Fruit fly (Drosophila melanogaster): ENCODE data around the gene CG31323.

CG31323 gene

DNA sequence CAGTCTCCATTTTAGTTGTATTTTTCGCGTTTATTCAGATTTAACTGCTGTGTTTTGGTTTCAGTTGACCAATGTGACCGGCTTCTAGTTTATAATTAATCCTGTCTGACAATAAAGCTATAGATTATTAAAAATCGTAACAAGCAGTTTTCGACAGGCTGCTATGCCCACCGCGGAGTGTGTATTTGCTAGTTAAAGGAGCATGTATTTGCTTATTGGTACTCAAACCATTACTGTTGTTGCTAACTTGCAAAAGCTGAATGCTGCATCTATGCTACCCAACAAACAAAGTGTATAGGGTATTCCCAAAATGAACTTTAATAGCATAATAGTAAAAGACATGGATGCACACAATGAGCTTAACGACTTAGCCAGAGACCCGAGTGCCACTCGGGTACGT is 18.1 kb downstream of the CG31323 start, which contains the start of gene CG6073 (continued):
- TF ChIP-seq prd (optimal IDR thresholded peaks at IDR 0.05) = no peak
- TF ChIP-seq prd (GFP tag; IDR thresholded peaks at IDR 0.05) = peak; percentile 46; the same call in 1 of the 3 replicates
- no peak for TF ChIP-seq CG7556 (GFP tag; optimal IDR thresholded peaks at IDR 0.05)
- peak; percentile 58 for TF ChIP-seq CG4820 (GFP tag; optimal IDR thresholded peaks at IDR 0.05)
- TF ChIP-seq stc (GFP tag; IDR thresholded peaks at IDR 0.05) = no peak
- no peak for TF ChIP-seq Gsc (GFP tag; IDR thresholded peaks at IDR 0.05)
- TF ChIP-seq Mes4 (GFP tag; optimal IDR thresholded peaks at IDR 0.05) = peak; percentile 15
- TF ChIP-seq CG7839 (tag; optimal IDR thresholded peaks at IDR 0.05) = peak; percentile 36
- TF ChIP-seq Oli (tag; optimal IDR thresholded peaks at IDR 0.05) = peak; percentile 3
- TF ChIP-seq CG11560 (tag; IDR thresholded peaks at IDR 0.05) = peak; percentile 69; the same call in 2 of the 3 replicates
- no peak for TF ChIP-seq CG15479 (GFP tag; optimal IDR thresholded peaks at IDR 0.05)
- peak; percentile 73 for TF ChIP-seq Dek (tag; optimal IDR thresholded peaks at IDR 0.05)
- TF ChIP-seq CG18619 (GFP tag; optimal IDR thresholded peaks at IDR 0.05) = peak; percentile 26
- TF ChIP-seq tx (GFP tag; optimal IDR thresholded peaks at IDR 0.05) = peak; percentile 49
- no peak for TF ChIP-seq Lim3 (GFP tag; IDR thresholded peaks at IDR 0.05)
- TF ChIP-seq CG12155 (GFP tag; optimal IDR thresholded peaks at IDR 0.05) = peak; percentile 27
- TF ChIP-seq Camta (GFP tag; optimal IDR thresholded peaks at IDR 0.05) = peak; percentile 42
- peak; percentile 98 for TF ChIP-seq Ets65A (GFP tag)
- TF ChIP-seq Pdp1 (GFP tag; optimal IDR thresholded peaks at IDR 0.05) = peak; percentile 15 to 69
- peak; percentile 62 for TF ChIP-seq CG11398 (GFP tag; optimal IDR thresholded peaks at IDR 0.05)
- peak; percentile 49 for TF ChIP-seq CG1792 (GFP tag; optimal IDR thresholded peaks at IDR 0.05)
- TF ChIP-seq Xrp1 (GFP tag; IDR thresholded peaks at IDR 0.05) = peak; percentile 35; the same call in 1 of the 2 replicates
- TF ChIP-seq luna (GFP tag; optimal IDR thresholded peaks at IDR 0.05) = peak; percentile 64
- TF ChIP-seq CG2116 (GFP tag; optimal IDR thresholded peaks at IDR 0.05) = peak; percentile 26
- 0 out of 2 replicates have a peak, but pooled peaks have one; percentile 37 for TF ChIP-seq CG31441 (GFP tag; IDR thresholded peaks at IDR 0.05)
- peak; percentile 76 for TF ChIP-seq CG2120 (GFP tag; optimal IDR thresholded peaks at IDR 0.05)
- peak; percentile 48 for TF ChIP-seq CG15696 (tag; optimal IDR thresholded peaks at IDR 0.05)
- TF ChIP-seq CG31365 (tag; optimal IDR thresholded peaks at IDR 0.05) = no peak
- no peak for TF ChIP-seq odd (GFP tag; optimal IDR thresholded peaks at IDR 0.05)
- TF ChIP-seq Atf3 (GFP tag; optimal IDR thresholded peaks at IDR 0.05) = peak; percentile 55
- no peak for TF ChIP-seq sima (GFP tag; optimal IDR thresholded peaks at IDR 0.05)
- no peak for TF ChIP-seq CG9437 (GFP tag; optimal IDR thresholded peaks at IDR 0.05)
- TF ChIP-seq Myb (GFP tag; optimal IDR thresholded peaks at IDR 0.05) = peak; percentile 97
- peak; percentile 30 for TF ChIP-seq Xbp1 (GFP tag; optimal IDR thresholded peaks at IDR 0.05)
- peak; percentile 35; the same call in 1 of the 2 replicates for TF ChIP-seq E2f2 (GFP tag; IDR thresholded peaks at IDR 0.05)
- no peak for TF ChIP-seq CG18476 (GFP tag; optimal IDR thresholded peaks at IDR 0.05)
- peak; percentile 35 for TF ChIP-seq unpg (GFP tag; optimal IDR thresholded peaks at IDR 0.05)
- peak; percentile 55 for TF ChIP-seq CG8478 (optimal IDR thresholded peaks at IDR 0.05)
- peak; percentile 49 for TF ChIP-seq Nf-YC (tag; optimal IDR thresholded peaks at IDR 0.05)
- TF ChIP-seq CG13424 (tag; optimal IDR thresholded peaks at IDR 0.05) = peak; percentile 36
- TF ChIP-seq Bgb (GFP tag; IDR thresholded peaks at IDR 0.05; ENCODE audit: partially characterized antibody) = no peak
- TF ChIP-seq CkIIα-i1 (GFP tag; IDR thresholded peaks at IDR 0.05) = no peak
- no peak for TF ChIP-seq CG5953 (GFP tag; IDR thresholded peaks at IDR 0.05)
- peak; percentile 28 for TF ChIP-seq D19B (GFP tag; optimal IDR thresholded peaks at IDR 0.05)
- TF ChIP-seq CG9727 (GFP tag; optimal IDR thresholded peaks at IDR 0.05) = no peak
- TF ChIP-seq Chrac-16 (GFP tag; optimal IDR thresholded peaks at IDR 0.05) = peak; percentile 13
- no peak for TF ChIP-seq CG8388 (GFP tag; optimal IDR thresholded peaks at IDR 0.05)
- no peak for TF ChIP-seq Blimp-1 (GFP tag; optimal IDR thresholded peaks at IDR 0.05)
- 0 out of 2 replicates have a peak, but pooled peaks have one; percentile 11 for TF ChIP-seq CG17612 (GFP tag; IDR thresholded peaks at IDR 0.05)
- TF ChIP-seq CG4617 (GFP tag; optimal IDR thresholded peaks at IDR 0.05; ENCODE audit: borderline replicate concordance) = peak; percentile 91
- TF ChIP-seq phol (tag; optimal IDR thresholded peaks at IDR 0.05) = peak; percentile 70
- peak; percentile 88 for TF ChIP-seq MBD-R2 (GFP tag; IDR thresholded peaks at IDR 0.05)
